Worm (Caenorhabditis elegans): ENCODE data around the gene fcho-1.

Gene fcho-1

ce11 chrII:1365985-1366384, 55.7 kb downstream of the fcho-1 start:
- TF ChIP-seq mdl-1 (tag; optimal IDR thresholded peaks at IDR 0.05) (no peak), ZK546.5 (tag; optimal IDR thresholded peaks at IDR 0.05) (no peak), nhr-129 (tag; optimal IDR thresholded peaks at IDR 0.05) (no peak)

ce11 chrII:1368756-1369155, 58.4 kb downstream of the fcho-1 start:
- TF ChIP-seq dmd-4 (tag; optimal IDR thresholded peaks at IDR 0.05) (no peak), unc-55 (GFP tag; optimal IDR thresholded peaks at IDR 0.05) (no peak)

ce11 chrII:1369322-1369721, 59.0 kb downstream of the fcho-1 start:
- no peak for TF ChIP-seq alr-1 (tag; optimal IDR thresholded peaks at IDR 0.05)
- TF ChIP-seq ztf-11 (tag; optimal IDR thresholded peaks at IDR 0.05): no peak
- no peak for TF ChIP-seq nhr-25 (tag; optimal IDR thresholded peaks at IDR 0.05)
- TF ChIP-seq nhr-10 (tag; optimal IDR thresholded peaks at IDR 0.05): no peak
- no peak for TF ChIP-seq R02D3.7 (tag; optimal IDR thresholded peaks at IDR 0.05)
- no peak for TF ChIP-seq sma-9 (GFP tag; optimal IDR thresholded peaks at IDR 0.05)
- TF ChIP-seq sma-9 (tag; optimal IDR thresholded peaks at IDR 0.05): no peak
- TF ChIP-seq mab-5 (tag; optimal IDR thresholded peaks at IDR 0.05): no peak
- TF ChIP-seq zag-1 (tag; optimal IDR thresholded peaks at IDR 0.05): no peak
- TF ChIP-seq blmp-1 (tag; optimal IDR thresholded peaks at IDR 0.05; ENCODE audit: insufficient read depth): no peak
- TF ChIP-seq aly-2 (tag; optimal IDR thresholded peaks at IDR 0.05): no peak
- no peak for TF ChIP-seq dmd-4 (tag; optimal IDR thresholded peaks at IDR 0.05)
- TF ChIP-seq sem-4 (tag; optimal IDR thresholded peaks at IDR 0.05): no peak
- TF ChIP-seq unc-39 (tag; optimal IDR thresholded peaks at IDR 0.05): no peak
- TF ChIP-seq F13H6.1 (tag; optimal IDR thresholded peaks at IDR 0.05): no peak
- no peak for TF ChIP-seq mdl-1 (tag; optimal IDR thresholded peaks at IDR 0.05)
- TF ChIP-seq nhr-23 (tag; optimal IDR thresholded peaks at IDR 0.05): no peak
- no peak for TF ChIP-seq snpc-4 (tag; optimal IDR thresholded peaks at IDR 0.05)
- no peak for TF ChIP-seq gmeb-1 (tag; optimal IDR thresholded peaks at IDR 0.05)
- no peak for TF ChIP-seq elt-1 (tag; optimal IDR thresholded peaks at IDR 0.05)
- no peak for TF ChIP-seq fos-1 (tag; optimal IDR thresholded peaks at IDR 0.05)

Measured in whole organism, L2 larva.